Fruit fly (Drosophila melanogaster) whole organism, embryonic: ENCODE data around the gene CG43880.

Experiments
- CG13424 ChIP-seq: fragments of 200-800 bp; sonication (Bioruptor generic); optimal IDR thresholded peaks from 2 replicates; lab custom pipeline; 2019; ENCODE audit warnings: missing biosample characterization, mild to moderate bottlenecking, missing genetic modification characterization, moderate library complexity
- CG2120 ChIP-seq: fragments of 200-800 bp; sonication (Bioruptor generic); optimal IDR thresholded peaks from 3 replicates; lab custom pipeline; 2016; ENCODE audit warnings: missing biosample characterization, missing genetic modification characterization
- CG43689 ChIP-seq: fragments of 200-800 bp; sonication (Bioruptor generic); IDR thresholded peaks from 2 replicates; pipeline ENCODE4 v1.3.6; 2022; ENCODE audit warnings: missing biosample characterization, missing genetic modification characterization
- CG6654 ChIP-seq: fragments of 200-800 bp; sonication (Bioruptor generic); optimal IDR thresholded peaks from 2 replicates; lab custom pipeline; 2017; ENCODE audit warnings: missing biosample characterization, mild to moderate bottlenecking, missing genetic modification characterization
- ash1 ChIP-seq: fragments of 200-800 bp; sonication (Bioruptor generic); optimal IDR thresholded peaks from 2 replicates; lab custom pipeline; 2018; ENCODE audit warnings: missing biosample characterization, mild to moderate bottlenecking, missing genetic modification characterization
- her ChIP-seq: fragments of 200-800 bp; sonication (Bioruptor generic); optimal IDR thresholded peaks from 2 replicates; lab custom pipeline; 2016; ENCODE audit warnings: missing biosample characterization, missing genetic modification characterization
- lmd ChIP-seq: fragments of 200-800 bp; sonication (Bioruptor generic); IDR thresholded peaks from 2 replicates; pipeline ENCODE4 v1.3.6; 2022; ENCODE audit warnings: missing biosample characterization, missing genetic modification characterization
- tll ChIP-seq, 2 experiments: fragments of 200-800 bp in 1 of 2; fragments of >200 bp in 1 of 2; sonication (Bioruptor generic) in 1 of 2; optimal IDR thresholded peaks; 2 replicates each; lab custom pipeline; 2017 to 2019; ENCODE audit warnings: missing biosample characterization in 2 of 2, missing genetic modification characterization in 2 of 2, mild to moderate bottlenecking in 1 of 2, moderate library complexity in 1 of 2

dm6 chr3L:7910916-7911467 is 35.1 kb downstream of the CG43880 start:
- TF ChIP-seq ash1 (GFP tag; lab: Kevin White, UChicago): no peak
- TF ChIP-seq CG43689: no peak
- no peak for TF ChIP-seq CG6654 (GFP tag; lab: Kevin White, UChicago)
- TF ChIP-seq her: no peak
- no peak for TF ChIP-seq lmd
- no peak for TF ChIP-seq tll (GFP tag; optimal IDR thresholded peaks at IDR 0.05; lab: Kevin White, UChicago)
- no peak for TF ChIP-seq CG2120 (GFP tag; lab: Kevin White, UChicago)
- no peak for TF ChIP-seq CG13424 (tag; lab: Kevin White, UChicago)
